Fruit fly (Drosophila melanogaster) whole organism: Measurements from ENCODE around the gene Best1.

ENCODE experiments used
- CG8478 ChIP-seq: fragments of >200 bp; optimal IDR thresholded peaks from 2 replicates; lab custom pipeline; 2018; ENCODE audit warnings: inconsistent platforms
- pan ChIP-seq: fragments of >200 bp; optimal IDR thresholded peaks from 2 replicates; lab custom pipeline; 2017
- psq ChIP-seq: fragments of >200 bp; optimal IDR thresholded peaks from 2 replicates; lab custom pipeline; 2017
- usp ChIP-seq: fragments of >200 bp; optimal IDR thresholded peaks from 2 replicates; lab custom pipeline; 2017; ENCODE audit warnings: missing biosample characterization, missing genetic modification characterization, mixed read lengths

dm6 chr3R:10133419-10134340 is 36.6 kb downstream of the Best1 start:
- TF ChIP-seq usp (no peak), CG8478 (lab: Kevin White, UChicago) (peak; percentile 32), psq (lab: Kevin White, UChicago) (peak; percentile 32), pan (lab: Kevin White, UChicago) (no peak)
